Worm (Caenorhabditis elegans) whole organism, mixed stage, embryonic: ENCODE results near the gene oops-1.

Experiments used
- M03D4.4 ChIP-seq: sonication (generic microtip); optimal IDR thresholded peaks from 2 replicates; lab custom pipeline; 2017; ENCODE audit warnings: mild to moderate bottlenecking, missing genetic modification characterization, missing compliant biosample characterization
- bed-3 ChIP-seq: fragments of 200-800 bp; sonication (Bioruptor generic); optimal IDR thresholded peaks from 3 replicates; lab custom pipeline; 2018; ENCODE audit warnings: mild to moderate bottlenecking, missing genetic modification characterization, moderate library complexity, missing compliant biosample characterization
- blmp-1 ChIP-seq: fragments of 150-350 bp; optimal IDR thresholded peaks from 2 replicates; lab custom pipeline; 2014; ENCODE audit warnings: missing biosample characterization, missing genetic modification characterization
- ceh-39 ChIP-seq: fragments of 150-350 bp; optimal IDR thresholded peaks from 2 replicates; lab custom pipeline; 2014; ENCODE audit warnings: missing biosample characterization, missing genetic modification characterization
- ceh-43 ChIP-seq: fragments of 200-800 bp; sonication (Bioruptor generic); optimal IDR thresholded peaks from 2 replicates; lab custom pipeline; 2018; ENCODE audit warnings: mild to moderate bottlenecking, missing genetic modification characterization, moderate library complexity, missing compliant biosample characterization
- ceh-83 ChIP-seq: fragments of 200-800 bp; sonication (Bioruptor generic); optimal IDR thresholded peaks from 2 replicates; lab custom pipeline; 2018; ENCODE audit warnings: mild to moderate bottlenecking, missing genetic modification characterization, missing compliant biosample characterization
- ces-1 ChIP-seq: fragments of 150-350 bp; optimal IDR thresholded peaks from 2 replicates; lab custom pipeline; 2014; ENCODE audit warnings: missing biosample characterization, missing genetic modification reagents, missing genetic modification characterization
- cnd-1 ChIP-seq: fragments of 200-800 bp; sonication (Bioruptor generic); optimal IDR thresholded peaks from 2 replicates; lab custom pipeline; 2018; ENCODE audit warnings: mild to moderate bottlenecking, missing genetic modification characterization, missing compliant biosample characterization
- elt-1 ChIP-seq: sonication (generic microtip); optimal IDR thresholded peaks from 2 replicates; lab custom pipeline; 2017; ENCODE audit warnings: missing genetic modification characterization, mild to moderate bottlenecking, missing compliant biosample characterization, antibody characterized with exemption, moderate library complexity, borderline replicate concordance; ENCODE audit not compliant: insufficient read depth
- elt-3 ChIP-seq: fragments of 150-350 bp; optimal IDR thresholded peaks from 2 replicates; lab custom pipeline; 2014; ENCODE audit warnings: missing biosample characterization, missing genetic modification characterization
- flh-1 ChIP-seq: fragments of 200-800 bp; sonication (Bioruptor generic); optimal IDR thresholded peaks from 2 replicates; lab custom pipeline; 2018; ENCODE audit warnings: mild to moderate bottlenecking, missing genetic modification characterization, moderate library complexity, missing compliant biosample characterization
- ham-2 ChIP-seq: fragments of 200-800 bp; sonication (Bioruptor generic); optimal IDR thresholded peaks from 2 replicates; lab custom pipeline; 2018; ENCODE audit warnings: mild to moderate bottlenecking, missing genetic modification characterization, missing compliant biosample characterization
- lin-13 ChIP-seq: fragments of 150-350 bp; optimal IDR thresholded peaks from 2 replicates; lab custom pipeline; 2014; ENCODE audit warnings: missing biosample characterization, missing genetic modification characterization
- lin-32 ChIP-seq: fragments of 200-800 bp; sonication (Bioruptor generic); optimal IDR thresholded peaks from 2 replicates; lab custom pipeline; 2018; ENCODE audit warnings: mild to moderate bottlenecking, missing genetic modification characterization, missing compliant biosample characterization
- lsy-2 ChIP-seq: fragments of 150-350 bp; optimal IDR thresholded peaks from 2 replicates; lab custom pipeline; 2014; ENCODE audit warnings: missing biosample characterization, missing genetic modification characterization
- mab-5 ChIP-seq: fragments of 150-350 bp; optimal IDR thresholded peaks from 2 replicates; lab custom pipeline; 2014; ENCODE audit warnings: missing biosample characterization, missing genetic modification characterization
- mep-1 ChIP-seq: fragments of 150-350 bp; optimal IDR thresholded peaks from 2 replicates; lab custom pipeline; 2017; ENCODE audit warnings: missing biosample characterization, missing genetic modification reagents, missing genetic modification characterization, inconsistent platforms
- mls-2 ChIP-seq: sonication (generic microtip); optimal IDR thresholded peaks from 2 replicates; lab custom pipeline; 2016; ENCODE audit warnings: mild to moderate bottlenecking, missing genetic modification characterization, moderate library complexity, missing compliant biosample characterization
- nhr-2 ChIP-seq: fragments of 150-350 bp; optimal IDR thresholded peaks from 2 replicates; lab custom pipeline; 2014; ENCODE audit warnings: missing biosample characterization, missing genetic modification characterization
- nhr-237 ChIP-seq: fragments of 150-350 bp; optimal IDR thresholded peaks from 2 replicates; lab custom pipeline; 2014; ENCODE audit warnings: missing biosample characterization, missing genetic modification characterization
- nhr-28 ChIP-seq: fragments of 150-350 bp; optimal IDR thresholded peaks from 2 replicates; lab custom pipeline; 2014; ENCODE audit warnings: missing biosample characterization, missing genetic modification characterization
- nhr-76 ChIP-seq: sonication (generic microtip); optimal IDR thresholded peaks from 2 replicates; lab custom pipeline; 2017; ENCODE audit warnings: missing biosample characterization, missing genetic modification characterization
- pha-4 ChIP-seq: fragments of 150-350 bp; optimal IDR thresholded peaks from 2 replicates; lab custom pipeline; 2018; ENCODE audit warnings: missing biosample characterization, missing genetic modification reagents, missing genetic modification characterization
- sem-2 ChIP-seq: fragments of 200-800 bp; sonication (Bioruptor generic); optimal IDR thresholded peaks from 2 replicates; lab custom pipeline; 2018; ENCODE audit warnings: mild to moderate bottlenecking, missing genetic modification characterization, missing compliant biosample characterization
- snpc-4 ChIP-seq: fragments of 150-350 bp; optimal IDR thresholded peaks from 2 replicates; lab custom pipeline; 2014; ENCODE audit warnings: missing biosample characterization, missing genetic modification characterization
- sptf-1 ChIP-seq: sonication (generic microtip); optimal IDR thresholded peaks from 2 replicates; lab custom pipeline; 2017; ENCODE audit warnings: mild to moderate bottlenecking, missing genetic modification characterization, moderate library complexity, missing compliant biosample characterization
- tbx-8 ChIP-seq: fragments of 200-800 bp; sonication (Bioruptor generic); optimal IDR thresholded peaks from 2 replicates; lab custom pipeline; 2018; ENCODE audit warnings: mild to moderate bottlenecking, missing genetic modification characterization, moderate library complexity, missing compliant biosample characterization
- unc-120 ChIP-seq: sonication (generic microtip); optimal IDR thresholded peaks from 2 replicates; lab custom pipeline; 2017; ENCODE audit warnings: missing genetic modification characterization, missing compliant biosample characterization; ENCODE audit not compliant: poor library complexity, severe bottlenecking
- unc-39 ChIP-seq: fragments of 150-350 bp; optimal IDR thresholded peaks from 2 replicates; lab custom pipeline; 2014; ENCODE audit warnings: missing biosample characterization, missing genetic modification characterization
- unc-62 ChIP-seq: fragments of 150-350 bp; optimal IDR thresholded peaks from 2 replicates; lab custom pipeline; 2014; ENCODE audit warnings: missing biosample characterization, missing genetic modification reagents, missing genetic modification characterization
- zip-8 ChIP-seq: fragments of 150-350 bp; optimal IDR thresholded peaks from 2 replicates; lab custom pipeline; 2014; ENCODE audit warnings: missing biosample characterization, missing genetic modification characterization
- ztf-11 ChIP-seq: fragments of 150-350 bp; optimal IDR thresholded peaks from 2 replicates; lab custom pipeline; 2014; ENCODE audit warnings: missing biosample characterization, missing genetic modification characterization

Gene oops-1

ce11 chrIV:5799577-5799976 lies 14.4 kb downstream of the oops-1 start:
- TF ChIP-seq mls-2 (tag; lab: Kevin White, UChicago) (no peak), ceh-43 (GFP tag; lab: Kevin White, UChicago) (no peak), nhr-28 (tag; lab: Kevin White, UChicago) (no peak), sem-2 (GFP tag; lab: Kevin White, UChicago) (no peak), elt-3 (tag; lab: Kevin White, UChicago) (no peak), mab-5 (no peak), M03D4.4 (tag; lab: Kevin White, UChicago) (no peak), elt-1 (no peak), ham-2 (GFP tag; lab: Kevin White, UChicago) (no peak), pha-4 (tag; lab: Kevin White, UChicago) (no peak), sptf-1 (tag; lab: Kevin White, UChicago) (no peak), snpc-4 (no peak), unc-120 (tag; lab: Kevin White, UChicago) (no peak), unc-39 (no peak), bed-3 (GFP tag; lab: Kevin White, UChicago) (no peak), ztf-11 (tag; lab: Kevin White, UChicago) (no peak), flh-1 (GFP tag; lab: Kevin White, UChicago) (no peak), nhr-2 (tag; lab: Kevin White, UChicago) (no peak)

ce11 chrIV:5797153-5797552 lies 16.8 kb downstream of the oops-1 start, which contains the start of gene C31H1.1:
TSS of gene C31H1.1 (plus strand) at chrIV:5797453.
- TF ChIP-seq tbx-8 (GFP tag; lab: Kevin White, UChicago), result no peak
- TF ChIP-seq sptf-1 (tag; lab: Kevin White, UChicago), result no peak
- no peak for TF ChIP-seq ceh-43 (GFP tag; lab: Kevin White, UChicago)
- TF ChIP-seq mep-1 (tag; lab: Kevin White, UChicago), result no peak
- TF ChIP-seq lin-32 (GFP tag; lab: Kevin White, UChicago), result no peak
- TF ChIP-seq ceh-39 (tag; lab: Kevin White, UChicago), result no peak
- TF ChIP-seq nhr-28 (tag; lab: Kevin White, UChicago), result no peak
- no peak for TF ChIP-seq sem-2 (GFP tag; lab: Kevin White, UChicago)
- TF ChIP-seq, all 35 proteins: peak for 0

- no peak for TF ChIP-seq lin-13
- no peak for TF ChIP-seq nhr-237 (tag; lab: Kevin White, UChicago)
- no peak for TF ChIP-seq mls-2 (tag; lab: Kevin White, UChicago)
- no peak for TF ChIP-seq ztf-11 (tag; lab: Kevin White, UChicago)
- TF ChIP-seq nhr-76 (tag; lab: Kevin White, UChicago), result no peak
- TF ChIP-seq lsy-2, result no peak
- no peak for TF ChIP-seq ceh-83 (GFP tag; lab: Kevin White, UChicago)
- TF ChIP-seq sptf-1 (tag; lab: Kevin White, UChicago), result no peak
- no peak for TF ChIP-seq snpc-4
- TF ChIP-seq unc-39, result no peak
- no peak for TF ChIP-seq M03D4.4 (tag; lab: Kevin White, UChicago)
- TF ChIP-seq ces-1 (GFP tag; lab: Kevin White, UChicago), result no peak
- no peak for TF ChIP-seq blmp-1 (tag; lab: Kevin White, UChicago)
- no peak for TF ChIP-seq zip-8 (tag; lab: Kevin White, UChicago)
- no peak for TF ChIP-seq cnd-1
- TF ChIP-seq, all 35 proteins: peak for 0
Observed at ce11 chrIV:5796694-5797093, 17.2 kb downstream of the oops-1 start, which contains the start of gene C31H1.5. TSS of gene C31H1.5 (minus strand) at chrIV:5796794.

- TF ChIP-seq lsy-2, result no peak
- no peak for TF ChIP-seq ceh-39 (tag; lab: Kevin White, UChicago)
- no peak for TF ChIP-seq nhr-2 (tag; lab: Kevin White, UChicago)
- no peak for TF ChIP-seq ceh-43 (GFP tag; lab: Kevin White, UChicago)
- TF ChIP-seq lin-32 (GFP tag; lab: Kevin White, UChicago), result no peak
- no peak for TF ChIP-seq ham-2 (GFP tag; lab: Kevin White, UChicago)
- no peak for TF ChIP-seq unc-62
- no peak for TF ChIP-seq nhr-28 (tag; lab: Kevin White, UChicago)
- TF ChIP-seq blmp-1 (tag; lab: Kevin White, UChicago), result no peak
- no peak for TF ChIP-seq mep-1 (tag; lab: Kevin White, UChicago)
- no peak for TF ChIP-seq bed-3 (GFP tag; lab: Kevin White, UChicago)
- TF ChIP-seq zip-8 (tag; lab: Kevin White, UChicago), result no peak
- TF ChIP-seq ceh-83 (GFP tag; lab: Kevin White, UChicago), result no peak
Observed at ce11 chrIV:5795495-5795894, 18.4 kb downstream of the oops-1 start.
